Fruit fly (Drosophila melanogaster): ENCODE results near the gene alphaTub84B.

DNA sequence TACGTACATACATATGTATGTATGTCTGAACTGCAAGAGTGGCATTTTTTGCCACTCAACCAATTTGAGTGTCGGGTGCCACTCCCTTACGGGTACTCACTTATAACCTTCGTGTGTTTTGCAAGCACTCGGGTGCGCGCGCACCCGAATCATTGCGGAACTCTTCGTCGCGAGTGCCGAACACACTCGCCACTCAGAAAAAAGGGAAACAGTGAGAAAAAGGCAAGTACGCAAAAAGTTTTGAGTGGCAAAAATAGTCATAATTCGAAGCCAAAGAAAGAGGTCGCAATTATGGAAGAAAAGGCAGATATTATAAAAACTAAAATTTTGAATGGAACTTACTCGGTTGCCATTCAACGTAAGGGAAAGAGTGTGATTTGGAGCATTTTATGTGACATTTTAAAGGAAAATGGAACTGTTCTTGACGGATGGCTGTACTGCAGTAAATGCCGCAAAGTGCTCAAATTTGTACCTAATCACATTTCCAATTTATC is 4.0 kb downstream of the alphaTub84B start:
- TF ChIP-seq h (GFP tag; optimal IDR thresholded peaks at IDR 0.05) (peak; percentile 75), GATAd (GFP tag; optimal IDR thresholded peaks at IDR 0.05) (no peak)
